Worm (Caenorhabditis elegans) whole organism, young adult: ENCODE data around the gene nhr-175.

Source experiments
- ama-1 ChIP-seq, 3 experiments: fragments of 150-350 bp in 1 of 3; sonication (generic microtip) in 2 of 3; optimal IDR thresholded peaks; 2 replicates each; lab custom pipeline; 2014 to 2018; ENCODE audit warnings: missing biosample characterization in 2 of 3, missing genetic modification characterization in 2 of 3, missing genetic modification reagents in 2 of 3
- lag-1 ChIP-seq: fragments of 200-800 bp; sonication (Bioruptor generic); IDR thresholded peaks from 2 replicates; pipeline ENCODE4 v1.3.6; 2022; ENCODE audit warnings: missing genetic modification reagents, missing genetic modification characterization, missing compliant biosample characterization
- lir-1 ChIP-seq: fragments of 200-800 bp; sonication (Bioruptor generic); conservative IDR thresholded peaks from 2 replicates; pipeline ENCODE4 v1.3.6; 2022; ENCODE audit warnings: missing genetic modification reagents, missing genetic modification characterization, missing compliant biosample characterization
- nhr-90 ChIP-seq: sonication (generic microtip); optimal IDR thresholded peaks from 2 replicates; lab custom pipeline; 2016; ENCODE audit warnings: missing genotype, mild to moderate bottlenecking, missing genetic modification characterization, missing compliant biosample characterization
- sea-2 ChIP-seq: fragments of 200-800 bp; sonication (Bioruptor generic); IDR thresholded peaks from 2 replicates; pipeline ENCODE4 v1.3.6; 2022; ENCODE audit warnings: missing genetic modification characterization, missing compliant biosample characterization
- snpc-1.3 ChIP-seq: sonication (generic microtip); optimal IDR thresholded peaks from 2 replicates; lab custom pipeline; 2017; ENCODE audit warnings: missing genetic modification characterization, mild to moderate bottlenecking, missing compliant biosample characterization, antibody characterized with exemption, moderate library complexity, missing genotype, missing genetic modification reagents; ENCODE audit not compliant: insufficient read depth
- snpc-4 ChIP-seq, 5 experiments: fragments of 150-350 bp in 1 of 5; sonication (generic microtip) in 4 of 5; optimal IDR thresholded peaks; 2 replicates each; lab custom pipeline; 2014 to 2018; ENCODE audit warnings: missing genetic modification characterization in 5 of 5, missing biosample characterization in 3 of 5, antibody characterized with exemption in 2 of 5, mild to moderate bottlenecking in 2 of 5, missing compliant biosample characterization in 2 of 5, missing genotype in 2 of 5, moderate library complexity in 2 of 5, missing genetic modification reagents in 1 of 5
- sptf-2 ChIP-seq: fragments of 200-800 bp; sonication (Bioruptor generic); optimal IDR thresholded peaks from 2 replicates; lab custom pipeline; 2018; ENCODE audit warnings: mild to moderate bottlenecking, missing genetic modification characterization, missing compliant biosample characterization
- tbx-9 ChIP-seq: sonication (generic microtip); optimal IDR thresholded peaks from 2 replicates; lab custom pipeline; 2016; ENCODE audit warnings: borderline replicate concordance, missing genetic modification characterization, inconsistent platforms, missing compliant biosample characterization
- tlf-1 ChIP-seq: fragments of 200-800 bp; sonication (Bioruptor generic); optimal IDR thresholded peaks from 2 replicates; lab custom pipeline; 2018; ENCODE audit warnings: mild to moderate bottlenecking, missing genetic modification characterization, missing compliant biosample characterization
- unc-130 ChIP-seq: sonication (generic microtip); optimal IDR thresholded peaks from 2 replicates; lab custom pipeline; 2016; ENCODE audit warnings: missing genetic modification reagents, missing genetic modification characterization, missing compliant biosample characterization

DNA sequence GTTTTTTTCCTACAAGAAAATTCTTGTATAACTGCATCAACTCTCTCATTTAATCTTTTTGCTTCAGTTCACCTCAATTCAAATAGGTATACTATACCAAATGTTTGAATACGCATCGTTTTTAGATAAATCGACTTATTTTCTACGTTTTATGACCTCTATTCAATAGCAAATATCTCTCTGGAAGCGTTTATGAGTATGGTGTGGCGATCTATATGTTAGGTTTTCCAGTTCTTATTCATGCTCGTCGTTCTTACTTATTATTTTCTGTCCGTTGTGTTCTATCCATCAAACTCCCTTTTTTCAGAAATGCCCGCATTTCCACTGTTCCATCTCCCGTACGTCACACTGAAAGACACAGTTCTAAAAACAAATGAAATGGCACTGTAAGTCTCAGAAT, 14.1 kb downstream of the nhr-175 start, which contains the start of gene T22G5.3:
- TF ChIP-seq lir-1 (GFP tag; lab: Robert Waterston, UW) = no peak
- no peak for TF ChIP-seq nhr-90 (tag; lab: Kevin White, UChicago)
- TF ChIP-seq lag-1 (GFP tag; lab: Robert Waterston, UW) = no peak
- no peak for TF ChIP-seq ama-1 (optimal IDR thresholded peaks at IDR 0.05; lab: Kevin White, UChicago)
- no peak for TF ChIP-seq ama-1 (GFP tag; optimal IDR thresholded peaks at IDR 0.05; lab: Kevin White, UChicago)
- no peak for TF ChIP-seq sptf-2 (GFP tag; lab: Kevin White, UChicago)
- TF ChIP-seq snpc-4 (GFP tag; optimal IDR thresholded peaks at IDR 0.05; lab: Kevin White, UChicago) = no peak
- TF ChIP-seq snpc-4 (tag; optimal IDR thresholded peaks at IDR 0.05; lab: Kevin White, UChicago) = no peak
- no peak for TF ChIP-seq snpc-1.3 (tag; lab: Kevin White, UChicago)
- no peak for TF ChIP-seq tbx-9 (tag; lab: Kevin White, UChicago)
- TF ChIP-seq tlf-1 = no peak
- TF ChIP-seq sea-2 = no peak
- no peak for TF ChIP-seq unc-130 (GFP tag; lab: Kevin White, UChicago)
